Worm (Caenorhabditis elegans): ENCODE results near the gene F20D6.9.

- no peak for TF ChIP-seq ztf-29 (GFP tag; IDR thresholded peaks at IDR 0.05)
- TF ChIP-seq flt-1 (GFP tag; IDR thresholded peaks at IDR 0.05), result no peak
- no peak for TF ChIP-seq med-1 (GFP tag; optimal IDR thresholded peaks at IDR 0.05; ENCODE audit: insufficient read depth)
Observed at ce11 chrV:8188421-8188820, 11.2 kb upstream of the F20D6.9 start, which contains the start of gene F20D6.15.

Data from whole organism, midembryonic.